Fruit fly (Drosophila melanogaster): Measurements from ENCODE around the gene Spn77Bc.

The Spn77Bc gene

DNA sequence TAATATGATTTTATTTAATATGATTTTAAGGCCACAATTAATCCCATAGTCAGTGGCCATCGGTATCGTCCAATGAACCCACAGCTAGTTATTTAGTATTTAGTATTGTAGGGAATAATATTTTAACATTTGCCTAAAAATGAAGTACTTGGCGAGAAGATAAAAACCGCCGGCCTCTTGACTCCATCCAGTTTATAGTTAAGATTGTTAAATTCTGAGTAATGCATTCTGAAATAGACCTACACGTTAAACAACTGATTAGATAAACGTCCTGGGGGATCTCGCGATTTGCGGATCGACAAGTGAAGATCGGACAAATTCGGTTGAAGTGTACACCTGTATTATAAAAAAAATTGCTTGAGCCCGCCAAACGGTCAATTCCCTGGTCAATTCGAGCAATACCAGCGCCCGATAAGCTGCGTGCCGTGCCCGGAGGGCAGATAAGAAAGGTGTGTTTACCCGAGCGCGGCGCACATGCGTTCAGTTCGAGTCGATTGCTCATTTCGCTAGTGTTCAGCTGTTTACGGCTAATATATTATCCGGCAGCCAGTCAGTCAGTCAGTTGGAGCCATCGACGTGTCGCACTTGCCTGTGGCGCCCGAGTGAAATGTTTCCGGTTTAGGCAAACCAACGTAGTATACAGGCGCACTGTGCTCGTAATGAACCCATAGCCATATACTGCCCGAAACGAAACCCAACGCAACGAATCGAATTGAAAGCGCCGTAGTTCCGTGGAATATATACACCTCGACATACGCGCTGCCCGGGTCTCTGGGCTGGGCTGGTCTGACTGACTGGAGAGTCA is 44.8 kb downstream of the Spn77Bc start:
- TF ChIP-seq bab1 (GFP tag; optimal IDR thresholded peaks at IDR 0.05) (no peak), CG7101 (tag; optimal IDR thresholded peaks at IDR 0.05) (no peak), CG7045 (GFP tag; optimal IDR thresholded peaks at IDR 0.05) (no peak), CG1620 (GFP tag; optimal IDR thresholded peaks at IDR 0.05) (no peak), ovo (GFP tag; optimal IDR thresholded peaks at IDR 0.05) (no peak), CG12768 (GFP tag; optimal IDR thresholded peaks at IDR 0.05) (no peak), CG14711 (tag; optimal IDR thresholded peaks at IDR 0.05) (no peak), kay (GFP tag; ENCODE audit: borderline replicate concordance) (peak; percentile 52), CG33017 (tag; optimal IDR thresholded peaks at IDR 0.05) (peak; percentile 10), Hr96 (GFP tag; optimal IDR thresholded peaks at IDR 0.05) (no peak), tj (GFP tag; optimal IDR thresholded peaks at IDR 0.05) (no peak), CG11617 (GFP tag; optimal IDR thresholded peaks at IDR 0.05) (no peak), cnc (optimal IDR thresholded peaks at IDR 0.05) (no peak), toe (GFP tag; optimal IDR thresholded peaks at IDR 0.05) (no peak), Crg-1 (GFP tag; optimal IDR thresholded peaks at IDR 0.05) (no peak), CG5204 (GFP tag; optimal IDR thresholded peaks at IDR 0.05) (no peak), Mnt (GFP tag; optimal IDR thresholded peaks at IDR 0.05) (peak; percentile 82), cic (GFP tag; optimal IDR thresholded peaks at IDR 0.05) (peak; percentile 91), Clk (GFP tag; optimal IDR thresholded peaks at IDR 0.05) (no peak), pad (GFP tag; optimal IDR thresholded peaks at IDR 0.05) (no peak)

DNA sequence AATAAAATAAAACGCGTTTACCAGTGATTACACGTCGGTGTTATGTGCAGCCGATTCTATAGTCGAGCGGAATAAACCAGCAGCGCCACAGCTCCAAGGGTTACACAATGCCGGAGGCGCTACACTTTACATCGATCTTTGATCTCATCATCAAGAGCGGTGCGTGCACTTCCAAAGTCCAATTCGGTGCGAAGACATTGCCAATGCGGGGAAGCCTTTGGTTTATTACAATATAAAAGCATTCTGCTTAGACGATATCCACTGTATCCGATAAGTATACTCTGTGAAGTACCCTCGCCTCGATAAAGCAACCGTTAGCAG is 45.4 kb downstream of the Spn77Bc start:
- TF ChIP-seq Clk (GFP tag; optimal IDR thresholded peaks at IDR 0.05) (no peak), tj (GFP tag; optimal IDR thresholded peaks at IDR 0.05) (no peak), CG12768 (GFP tag; optimal IDR thresholded peaks at IDR 0.05) (peak; percentile 4)

DNA sequence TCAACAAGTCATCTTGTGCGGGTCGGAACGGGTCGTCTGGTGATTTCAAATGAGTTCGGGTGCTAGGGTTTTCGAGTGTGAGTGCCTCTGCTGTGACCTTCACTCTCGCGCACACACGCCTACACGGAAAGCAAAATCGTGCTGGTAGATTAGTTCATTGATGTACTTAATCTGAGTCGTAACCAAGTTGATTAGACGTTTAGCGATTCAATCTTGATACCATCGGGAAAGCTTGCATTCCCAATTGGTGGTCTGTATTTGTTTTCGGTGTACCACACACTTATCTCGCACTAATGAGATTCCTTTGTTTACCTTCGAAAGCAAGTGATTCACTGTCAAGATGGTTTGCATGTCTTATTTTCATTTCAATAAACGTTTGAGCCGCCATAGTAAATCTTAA is 46.5 kb downstream of the Spn77Bc start:
- no peak for TF ChIP-seq pad (GFP tag; optimal IDR thresholded peaks at IDR 0.05)
- TF ChIP-seq Mnt (GFP tag; optimal IDR thresholded peaks at IDR 0.05), result peak; percentile 50
- TF ChIP-seq CG14711 (tag; optimal IDR thresholded peaks at IDR 0.05), result peak; percentile 21
- peak; percentile 94 for TF ChIP-seq kay (GFP tag; ENCODE audit: borderline replicate concordance)
- no peak for TF ChIP-seq CG11617 (GFP tag; optimal IDR thresholded peaks at IDR 0.05)
- TF ChIP-seq CG33017 (tag; optimal IDR thresholded peaks at IDR 0.05), result peak; percentile 41
- TF ChIP-seq cic (GFP tag; optimal IDR thresholded peaks at IDR 0.05), result peak; percentile 89
- TF ChIP-seq toe (GFP tag; optimal IDR thresholded peaks at IDR 0.05), result no peak
- TF ChIP-seq CG7101 (tag; optimal IDR thresholded peaks at IDR 0.05), result peak; percentile 41
- no peak for TF ChIP-seq Crg-1 (GFP tag; optimal IDR thresholded peaks at IDR 0.05)
- no peak for TF ChIP-seq bab1 (GFP tag; optimal IDR thresholded peaks at IDR 0.05)

dm6 chr3L:20393357-20393756 is 50.9 kb downstream of the Spn77Bc start, which contains the start of gene CG33969:
Gene CG33969 (minus strand): TSS chr3L:20393553.
- TF ChIP-seq Mnt (GFP tag; optimal IDR thresholded peaks at IDR 0.05) (no peak), CG12768 (GFP tag; optimal IDR thresholded peaks at IDR 0.05) (no peak), cnc (optimal IDR thresholded peaks at IDR 0.05) (no peak), bab1 (GFP tag; optimal IDR thresholded peaks at IDR 0.05) (peak; percentile 36), CG7045 (GFP tag; optimal IDR thresholded peaks at IDR 0.05) (no peak), CG5204 (GFP tag; optimal IDR thresholded peaks at IDR 0.05) (no peak), tj (GFP tag; optimal IDR thresholded peaks at IDR 0.05) (peak; percentile 2), ovo (GFP tag; optimal IDR thresholded peaks at IDR 0.05) (no peak), CG14711 (tag; optimal IDR thresholded peaks at IDR 0.05) (no peak), Clk (GFP tag; optimal IDR thresholded peaks at IDR 0.05) (no peak), CG33017 (tag; optimal IDR thresholded peaks at IDR 0.05) (no peak), toe (GFP tag; optimal IDR thresholded peaks at IDR 0.05) (no peak), Crg-1 (GFP tag; optimal IDR thresholded peaks at IDR 0.05) (peak; percentile 18), Hr96 (GFP tag; optimal IDR thresholded peaks at IDR 0.05) (no peak), CG1620 (GFP tag; optimal IDR thresholded peaks at IDR 0.05) (peak; percentile 5), CG11617 (GFP tag; optimal IDR thresholded peaks at IDR 0.05) (no peak), cic (GFP tag; optimal IDR thresholded peaks at IDR 0.05) (no peak), pad (GFP tag; optimal IDR thresholded peaks at IDR 0.05) (peak; percentile 29), CG7101 (tag; optimal IDR thresholded peaks at IDR 0.05) (peak; percentile 22), kay (GFP tag; ENCODE audit: borderline replicate concordance) (peak; percentile 49)

Measured in whole organism, adult.